Worm (Caenorhabditis elegans): ENCODE data around the gene F22B7.3.

- TF ChIP-seq lin-35 (GFP tag; optimal IDR thresholded peaks at IDR 0.05) (no peak), madf-10 (tag; optimal IDR thresholded peaks at IDR 0.05) (peak; percentile 45), nfya-1 (tag; optimal IDR thresholded peaks at IDR 0.05; ENCODE audit: borderline replicate concordance, insufficient read depth) (no peak), somi-1 (GFP tag; optimal IDR thresholded peaks at IDR 0.05) (peak; percentile 94), F37B4.10 (GFP tag; IDR thresholded peaks at IDR 0.05) (no peak), egrh-3 (GFP tag; IDR thresholded peaks at IDR 0.05) (0 out of 2 replicates have a peak, but pooled peaks have one; percentile 8), lir-1 (GFP tag; conservative IDR thresholded peaks at IDR 0.05) (no peak), nhr-80 (tag; optimal IDR thresholded peaks at IDR 0.05) (peak; percentile 81), B0019.2 (GFP tag; conservative IDR thresholded peaks at IDR 0.05) (no peak), ztf-25 (GFP tag; IDR thresholded peaks at IDR 0.05) (no peak), tlf-1 (GFP tag; optimal IDR thresholded peaks at IDR 0.05) (peak; percentile 86), pbrm-1 (GFP tag; IDR thresholded peaks at IDR 0.05) (peak; percentile 47; the same call in 1 of the 2 replicates), aptf-2 (GFP tag; conservative IDR thresholded peaks at IDR 0.05) (no peak)
Measured at ce11 chrIII:8658367-8658761, 9.7 kb downstream of the F22B7.3 start.

Data from whole organism, young adult.